Worm (Caenorhabditis elegans) whole organism, L3 larva: ENCODE data around the gene C27D8.2.

Source experiments
- aly-2 ChIP-seq: fragments of 150-350 bp; optimal IDR thresholded peaks from 2 replicates; lab custom pipeline; 2014; ENCODE audit warnings: missing biosample characterization, missing genetic modification characterization
- ceh-16 ChIP-seq: sonication (generic microtip); optimal IDR thresholded peaks from 2 replicates; lab custom pipeline; 2017; ENCODE audit warnings: missing biosample characterization, missing genetic modification characterization
- ceh-28 ChIP-seq: fragments of 150-350 bp; optimal IDR thresholded peaks from 2 replicates; lab custom pipeline; 2014; ENCODE audit warnings: missing biosample characterization, missing genetic modification reagents, missing genetic modification characterization
- ceh-82 ChIP-seq: fragments of 150-350 bp; optimal IDR thresholded peaks from 2 replicates; lab custom pipeline; 2014; ENCODE audit warnings: missing biosample characterization, missing genetic modification characterization
- ceh-9 ChIP-seq: sonication (generic microtip); optimal IDR thresholded peaks from 2 replicates; lab custom pipeline; 2018; ENCODE audit warnings: missing biosample characterization, missing genetic modification characterization
- egl-27 ChIP-seq: sonication (generic microtip); optimal IDR thresholded peaks from 4 replicates; lab custom pipeline; 2017; ENCODE audit warnings: missing biosample characterization, missing genetic modification reagents, missing genetic modification characterization
- egl-5 ChIP-seq: fragments of 150-350 bp; optimal IDR thresholded peaks from 2 replicates; lab custom pipeline; 2017; ENCODE audit warnings: missing biosample characterization, missing genetic modification reagents, missing genetic modification characterization, inconsistent platforms
- elt-1 ChIP-seq: fragments of 150-350 bp; optimal IDR thresholded peaks from 2 replicates; lab custom pipeline; 2014; ENCODE audit warnings: missing biosample characterization, missing genetic modification characterization
- elt-2 ChIP-seq: sonication (generic microtip); optimal IDR thresholded peaks from 2 replicates; lab custom pipeline; 2016; ENCODE audit warnings: missing genetic modification reagents, mild to moderate bottlenecking, missing genetic modification characterization, missing compliant biosample characterization
- eor-1 ChIP-seq, 2 experiments: fragments of 150-350 bp; optimal IDR thresholded peaks; 2 replicates each; lab custom pipeline; 2014 to 2018; ENCODE audit warnings: missing biosample characterization in 2 of 2, missing genetic modification characterization in 2 of 2
- fkh-2 ChIP-seq: fragments of 150-350 bp; optimal IDR thresholded peaks from 2 replicates; lab custom pipeline; 2014; ENCODE audit warnings: missing biosample characterization, missing genetic modification reagents, missing genetic modification characterization
- hmg-11 ChIP-seq: sonication (generic microtip); optimal IDR thresholded peaks from 2 replicates; lab custom pipeline; 2016; ENCODE audit warnings: missing genetic modification characterization, missing compliant biosample characterization
- jun-1 ChIP-seq: fragments of 150-350 bp; optimal IDR thresholded peaks from 2 replicates; lab custom pipeline; 2014; ENCODE audit warnings: missing biosample characterization, missing genetic modification reagents, missing genetic modification characterization
- lin-15B ChIP-seq: fragments of 150-350 bp; optimal IDR thresholded peaks from 2 replicates; lab custom pipeline; 2014; ENCODE audit warnings: missing biosample characterization, missing genetic modification characterization
- lin-39 ChIP-seq: fragments of 150-350 bp; optimal IDR thresholded peaks from 2 replicates; lab custom pipeline; 2018; ENCODE audit warnings: missing biosample characterization, missing genetic modification reagents, missing genetic modification characterization
- mdl-1 ChIP-seq: fragments of 150-350 bp; optimal IDR thresholded peaks from 2 replicates; lab custom pipeline; 2014; ENCODE audit warnings: missing biosample characterization, missing genetic modification characterization
- nfya-1 ChIP-seq: sonication (generic microtip); optimal IDR thresholded peaks from 2 replicates; lab custom pipeline; 2017; ENCODE audit warnings: missing genetic modification characterization, mild to moderate bottlenecking, missing compliant biosample characterization, antibody characterized with exemption, moderate library complexity; ENCODE audit not compliant: insufficient read depth
- nhr-11 ChIP-seq: fragments of 150-350 bp; optimal IDR thresholded peaks from 2 replicates; lab custom pipeline; 2014; ENCODE audit warnings: missing biosample characterization, missing genetic modification characterization
- nhr-12 ChIP-seq: fragments of 150-350 bp; optimal IDR thresholded peaks from 2 replicates; lab custom pipeline; 2014; ENCODE audit warnings: missing biosample characterization, missing genetic modification characterization
- nhr-23 ChIP-seq: fragments of 150-350 bp; optimal IDR thresholded peaks from 2 replicates; lab custom pipeline; 2014; ENCODE audit warnings: missing biosample characterization, missing genetic modification reagents, missing genetic modification characterization
- nhr-237 ChIP-seq: fragments of 150-350 bp; optimal IDR thresholded peaks from 2 replicates; lab custom pipeline; 2014; ENCODE audit warnings: missing biosample characterization, missing genetic modification characterization
- nhr-25 ChIP-seq: sonication (generic microtip); optimal IDR thresholded peaks from 2 replicates; lab custom pipeline; 2017; ENCODE audit warnings: missing biosample characterization, missing genetic modification characterization
- nhr-28 ChIP-seq: fragments of 150-350 bp; optimal IDR thresholded peaks from 2 replicates; lab custom pipeline; 2014; ENCODE audit warnings: missing biosample characterization, missing genetic modification characterization
- nhr-43 ChIP-seq: sonication (generic microtip); optimal IDR thresholded peaks from 2 replicates; lab custom pipeline; 2016; ENCODE audit warnings: mild to moderate bottlenecking, missing genetic modification characterization, missing compliant biosample characterization; ENCODE audit not compliant: poor library complexity, severe bottlenecking
- nhr-76 ChIP-seq: fragments of 150-350 bp; sonication (generic microtip); optimal IDR thresholded peaks from 5 replicates; lab custom pipeline; 2014; ENCODE audit warnings: missing biosample characterization, missing genetic modification characterization
- pha-4 ChIP-seq: fragments of 150-350 bp; optimal IDR thresholded peaks from 2 replicates; lab custom pipeline; 2014; ENCODE audit warnings: missing biosample characterization, missing genetic modification reagents, missing genetic modification characterization
- pqm-1 ChIP-seq: fragments of 150-350 bp; optimal IDR thresholded peaks from 2 replicates; lab custom pipeline; 2017; ENCODE audit warnings: missing biosample characterization, missing genetic modification characterization, inconsistent platforms
- sea-2 ChIP-seq: fragments of 150-350 bp; sonication (generic microtip); optimal IDR thresholded peaks from 4 replicates; lab custom pipeline; 2014; ENCODE audit warnings: missing biosample characterization, missing genetic modification reagents, missing genetic modification characterization
- skn-1 ChIP-seq: fragments of 150-350 bp; optimal IDR thresholded peaks from 2 replicates; lab custom pipeline; 2014; ENCODE audit warnings: missing biosample characterization, missing genetic modification characterization
- snpc-4 ChIP-seq: fragments of 150-350 bp; optimal IDR thresholded peaks from 2 replicates; lab custom pipeline; 2014; ENCODE audit warnings: missing biosample characterization, missing genetic modification characterization
- tbx-2 ChIP-seq: sonication (generic microtip); optimal IDR thresholded peaks from 2 replicates; lab custom pipeline; 2016; ENCODE audit warnings: mild to moderate bottlenecking, missing genetic modification characterization, missing compliant biosample characterization
- zag-1 ChIP-seq: fragments of 150-350 bp; optimal IDR thresholded peaks from 2 replicates; lab custom pipeline; 2014; ENCODE audit warnings: missing biosample characterization, missing genetic modification characterization
- ztf-11 ChIP-seq: fragments of 150-350 bp; optimal IDR thresholded peaks from 2 replicates; lab custom pipeline; 2014; ENCODE audit warnings: missing biosample characterization, missing genetic modification characterization
- ztf-4 ChIP-seq: fragments of 150-350 bp; optimal IDR thresholded peaks from 2 replicates; lab custom pipeline; 2014; ENCODE audit warnings: missing biosample characterization, missing genetic modification characterization

The C27D8.2 gene

DNA sequence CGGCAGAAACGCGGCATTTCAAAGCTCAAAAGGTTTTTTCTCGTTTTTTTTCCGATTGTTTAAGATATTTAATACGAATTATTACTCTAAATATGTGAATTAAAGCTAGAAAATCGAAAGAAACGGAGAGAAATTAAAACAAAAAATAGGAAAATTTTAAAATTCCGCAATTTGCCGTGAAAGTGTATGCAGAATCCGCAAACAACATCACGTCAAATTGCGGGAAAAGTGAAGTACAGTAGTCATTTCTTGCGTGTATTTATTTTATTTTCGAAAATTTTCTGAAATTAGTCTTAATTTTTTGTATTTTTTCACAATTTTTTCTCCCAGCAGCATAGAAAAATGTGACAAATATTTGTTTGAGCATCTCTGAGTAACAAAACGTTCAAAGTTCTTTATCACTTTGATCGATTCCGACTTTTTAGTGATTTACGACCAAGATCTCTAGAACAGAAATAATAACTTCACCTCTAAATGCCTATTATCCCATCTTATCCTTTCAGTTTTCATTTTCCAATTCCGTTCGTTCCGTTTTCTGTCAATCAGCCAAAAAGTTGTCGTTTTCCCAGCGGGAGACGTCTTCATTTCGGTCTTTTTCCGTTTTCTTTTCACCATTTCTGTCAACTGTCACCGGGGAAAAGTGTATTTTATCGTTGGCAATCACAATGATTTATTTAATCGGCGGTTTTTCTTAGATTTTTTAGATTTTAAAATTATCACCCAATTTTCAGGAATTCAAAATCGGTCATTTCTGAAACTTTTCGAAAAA, 26.0 kb upstream of the C27D8.2 start:
- no peak for TF ChIP-seq nhr-237 (tag; lab: Kevin White, UChicago)
- TF ChIP-seq nhr-23 (tag; lab: Kevin White, UChicago): no peak
- no peak for TF ChIP-seq pha-4 (tag; lab: Kevin White, UChicago)
- TF ChIP-seq lin-15B: no peak
- TF ChIP-seq ceh-28 (tag; lab: Kevin White, UChicago): no peak
- TF ChIP-seq zag-1 (tag; lab: Kevin White, UChicago): no peak
- TF ChIP-seq nhr-43 (tag; lab: Kevin White, UChicago): no peak
- TF ChIP-seq ceh-82: no peak

DNA sequence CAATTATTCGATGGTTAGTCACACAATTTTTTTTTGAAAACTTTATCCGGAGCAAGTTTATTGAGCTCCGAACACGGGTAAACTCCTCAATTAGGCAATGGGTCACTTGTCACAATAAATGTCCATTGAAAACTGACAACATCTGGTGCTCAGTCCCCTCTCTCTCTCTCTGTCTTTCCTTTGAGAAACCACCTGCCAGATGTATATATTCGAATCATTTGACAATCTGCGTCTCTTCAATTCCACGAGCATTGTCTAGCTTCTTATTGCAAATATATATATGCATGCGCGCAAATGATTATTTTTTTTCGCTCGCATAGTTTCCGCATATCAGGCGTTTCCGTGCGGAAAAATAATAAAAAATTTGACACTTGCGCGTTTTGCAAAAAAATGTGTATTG, 25.2 kb upstream of the C27D8.2 start:
- TF ChIP-seq nhr-28 (tag; lab: Kevin White, UChicago) (no peak), ztf-11 (no peak), elt-1 (no peak), nhr-76 (no peak)

DNA sequence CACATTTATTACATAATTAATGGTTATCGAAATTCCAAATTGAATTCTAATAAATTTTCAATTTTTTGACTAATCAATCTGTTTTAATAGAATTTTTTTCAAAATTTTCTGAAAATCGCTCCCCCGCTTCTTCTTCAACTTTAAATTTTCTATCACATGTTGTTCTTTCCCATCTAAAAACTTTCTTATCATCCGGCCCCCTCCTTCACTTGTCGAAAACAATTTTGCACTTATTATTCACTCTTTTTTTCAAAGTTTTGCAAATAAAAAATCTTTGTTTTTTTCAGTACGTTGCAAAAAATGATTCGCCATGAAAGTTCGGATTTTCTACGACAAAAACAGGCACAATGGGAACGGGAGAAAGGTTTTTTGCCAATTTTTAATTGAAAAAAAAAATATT, 22.6 kb upstream of the C27D8.2 start, which contains the start of gene T23B5.3:
Gene T23B5.3 (plus strand): TSS at position 301 of the 400 bp plus-strand sequence.
- TF ChIP-seq aly-2 (tag; lab: Kevin White, UChicago) (no peak), skn-1 (no peak), mdl-1 (no peak), tbx-2 (no peak), ztf-11 (no peak), nhr-28 (tag; lab: Kevin White, UChicago) (no peak), ceh-16 (tag; lab: Kevin White, UChicago) (no peak)

DNA sequence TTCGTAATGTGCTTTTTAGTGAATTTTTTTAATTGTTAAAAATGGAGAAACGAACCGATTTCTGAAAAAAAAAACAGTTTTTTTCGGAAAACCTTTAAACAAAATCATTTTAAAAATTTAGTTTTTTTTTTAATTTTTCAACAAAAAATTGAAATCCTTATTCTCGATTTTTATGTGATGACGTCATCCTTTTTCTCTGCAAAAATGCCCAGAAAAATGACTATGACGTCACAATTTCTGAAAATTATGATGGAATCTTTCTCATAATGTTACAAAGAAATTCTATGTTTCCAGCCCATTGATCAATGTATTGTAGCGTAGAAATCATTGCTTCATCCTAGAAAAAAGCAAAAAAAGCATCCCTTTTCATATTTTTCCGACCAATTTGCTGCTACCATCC, 21.7 kb upstream of the C27D8.2 start:
- TF ChIP-seq egl-5 (tag; lab: Kevin White, UChicago) (no peak), ztf-4 (no peak), ceh-9 (tag; lab: Kevin White, UChicago) (no peak), ceh-82 (no peak), nhr-237 (tag; lab: Kevin White, UChicago) (no peak), sea-2 (no peak), ztf-11 (no peak), egl-27 (tag; lab: Kevin White, UChicago) (no peak), fkh-2 (tag; lab: Kevin White, UChicago) (no peak), nfya-1 (tag; lab: Kevin White, UChicago) (no peak), eor-1 (tag; optimal IDR thresholded peaks at IDR 0.05; lab: Kevin White, UChicago) (no peak), nhr-12 (tag; lab: Kevin White, UChicago) (no peak), ceh-16 (tag; lab: Kevin White, UChicago) (no peak)
- TF ChIP-seq, all 47 proteins: peak for 0

DNA sequence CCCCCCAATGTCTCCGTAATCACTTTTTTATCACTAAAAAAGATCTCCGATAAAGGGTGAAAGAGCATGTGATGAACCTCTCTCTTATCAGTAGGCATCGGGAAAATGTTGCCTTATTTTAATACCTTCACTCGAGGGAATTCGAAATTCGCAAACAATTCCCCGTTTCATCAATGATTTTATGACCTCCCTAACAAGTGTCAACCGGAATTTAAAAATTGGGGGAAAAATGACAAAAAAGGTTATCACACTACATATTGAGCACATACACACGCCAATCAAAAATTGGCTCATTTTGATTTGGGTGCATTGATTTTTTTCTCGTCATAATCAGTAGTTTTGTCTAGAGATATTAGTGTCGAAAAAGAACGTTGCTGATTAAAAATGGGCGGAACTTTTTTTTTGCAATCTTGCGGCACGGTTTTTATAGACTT, 21.3 kb upstream of the C27D8.2 start:
- no peak for TF ChIP-seq mdl-1
- TF ChIP-seq sea-2: no peak
- no peak for TF ChIP-seq tbx-2
- TF ChIP-seq pqm-1 (tag; lab: Kevin White, UChicago): peak; percentile 91
- peak; percentile 34 for TF ChIP-seq pha-4 (tag; lab: Kevin White, UChicago)
- peak; percentile 99 for TF ChIP-seq elt-2 (tag; lab: Kevin White, UChicago)
- peak; percentile 53 for TF ChIP-seq jun-1 (tag; lab: Kevin White, UChicago)
- TF ChIP-seq hmg-11 (tag; lab: Kevin White, UChicago): no peak
- no peak for TF ChIP-seq egl-27 (tag; lab: Kevin White, UChicago)
- no peak for TF ChIP-seq elt-1
- TF ChIP-seq snpc-4: no peak
- TF ChIP-seq lin-39 (tag; lab: Kevin White, UChicago): no peak
- no peak for TF ChIP-seq fkh-2 (tag; lab: Kevin White, UChicago)
- no peak for TF ChIP-seq ceh-28 (tag; lab: Kevin White, UChicago)

DNA sequence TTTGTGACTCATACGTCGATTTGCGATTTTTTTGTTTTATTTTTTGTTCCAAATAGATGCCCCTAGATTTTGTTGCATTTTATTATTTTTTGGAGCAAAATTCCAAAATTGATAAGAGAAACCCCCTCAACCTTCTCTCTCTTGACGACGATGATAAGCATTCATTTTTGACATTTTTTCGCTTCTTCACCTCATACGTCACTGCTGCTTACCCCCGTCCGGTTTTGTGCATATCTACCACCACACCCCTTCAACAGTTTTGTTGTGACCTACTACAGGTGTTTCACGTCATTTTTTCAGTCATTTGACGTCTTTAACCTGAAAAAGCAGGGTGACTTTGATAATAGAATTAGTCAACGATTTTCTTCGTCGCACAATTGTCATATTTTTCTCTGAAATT, 12.1 kb upstream of the C27D8.2 start:
- no peak for TF ChIP-seq tbx-2
- no peak for TF ChIP-seq eor-1 (tag; optimal IDR thresholded peaks at IDR 0.05; lab: Kevin White, UChicago)
- TF ChIP-seq jun-1 (tag; lab: Kevin White, UChicago): peak; percentile 18
- TF ChIP-seq pha-4 (tag; lab: Kevin White, UChicago): no peak
- TF ChIP-seq pqm-1 (tag; lab: Kevin White, UChicago): peak; percentile 75
- TF ChIP-seq nhr-25: no peak
- TF ChIP-seq elt-1: no peak
- no peak for TF ChIP-seq nhr-11 (tag; lab: Kevin White, UChicago)
- TF ChIP-seq elt-2 (tag; lab: Kevin White, UChicago): peak; percentile 90
